Fruit fly (Drosophila melanogaster) S2 (cell line): ENCODE results near the gene Poxm.

ENCODE experiments used
- CG8478 ChIP-seq: fragments of >200 bp; optimal IDR thresholded peaks from 2 replicates; lab custom pipeline; 2018
- CTCF ChIP-seq, 2 experiments: fragments of >200 bp; optimal IDR thresholded peaks; 2 replicates each; lab custom pipeline; 2018

The Poxm gene

DNA sequence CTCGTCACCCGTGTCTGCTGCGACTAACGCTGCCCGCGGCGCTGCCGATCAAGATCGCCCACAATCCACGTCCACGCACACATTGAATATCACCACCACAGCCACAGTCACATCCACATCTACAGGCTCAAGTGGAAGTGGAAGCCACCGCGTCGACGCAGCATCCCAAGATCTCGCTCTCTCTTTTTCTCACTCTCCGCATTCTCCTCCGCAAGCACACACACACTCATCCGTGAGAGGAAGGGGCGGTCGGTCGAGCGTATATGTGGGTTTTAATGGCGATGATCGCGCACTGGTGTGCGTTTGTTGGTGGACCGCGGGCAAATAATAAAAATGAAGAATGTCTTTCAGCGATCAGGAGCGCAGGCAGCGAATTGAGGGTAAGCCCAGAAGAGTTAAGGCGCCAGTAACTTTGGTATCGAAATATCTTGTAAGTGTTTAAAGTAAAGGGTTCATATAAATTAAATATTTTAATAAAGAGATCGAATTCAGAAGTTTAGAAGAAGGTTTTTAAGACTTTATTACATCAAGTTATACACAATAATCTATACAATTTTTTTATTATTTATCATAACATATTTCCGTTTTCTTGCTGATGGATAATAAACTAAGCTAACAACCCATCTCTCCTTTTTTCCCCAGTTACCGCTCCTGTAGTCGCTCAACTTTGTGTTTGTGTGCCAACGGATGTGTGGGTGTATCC, at the start of gene Poxm:
Poxm (minus strand) TSS at position 25 of the 703 bp plus-strand sequence.
- no peak for TF ChIP-seq CTCF (optimal IDR thresholded peaks at IDR 0.05; lab: Kevin White, UChicago)
- TF ChIP-seq CG8478 (lab: Kevin White, UChicago) = no peak

DNA sequence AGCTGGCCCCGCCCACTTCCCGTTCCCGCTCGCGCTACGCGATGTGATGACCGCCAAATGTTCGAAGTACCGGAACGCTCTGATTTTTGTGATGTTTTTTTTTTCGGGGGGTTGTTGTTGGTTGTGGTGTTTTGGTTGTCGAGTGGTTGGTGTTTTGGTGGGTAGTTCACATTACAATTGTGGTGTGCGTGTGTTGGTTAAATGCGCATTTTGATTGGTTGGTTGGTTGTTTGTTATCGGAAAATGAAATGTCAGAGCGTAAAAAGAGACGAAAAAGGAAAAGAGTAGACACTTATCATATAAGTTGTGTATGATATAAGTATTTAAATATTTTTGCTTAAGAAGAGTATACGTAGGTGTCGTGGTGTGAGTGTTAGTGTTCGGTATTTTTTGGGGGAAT, 35.0 kb upstream of the Poxm start:
- TF ChIP-seq CTCF (optimal IDR thresholded peaks at IDR 0.05; lab: Kevin White, UChicago) (no peak), CG8478 (lab: Kevin White, UChicago) (no peak)

dm6 chr3R:8362259-8362876, 28.8 kb upstream of the Poxm start, which contains the start of the genes Veneno and CG7963:
TSS of gene Veneno (minus strand) at chr3R:8362554.
TSS of gene CG7963 (plus strand) at chr3R:8362826.
- TF ChIP-seq CG8478 (lab: Kevin White, UChicago) (no peak), CTCF (optimal IDR thresholded peaks at IDR 0.05; lab: Kevin White, UChicago) (no peak)

- TF ChIP-seq CG8478 (lab: Kevin White, UChicago) (no peak), CTCF (optimal IDR thresholded peaks at IDR 0.05; lab: Kevin White, UChicago) (no peak)
Observed at dm6 chr3R:8358004-8358403, 24.4 kb upstream of the Poxm start.

DNA sequence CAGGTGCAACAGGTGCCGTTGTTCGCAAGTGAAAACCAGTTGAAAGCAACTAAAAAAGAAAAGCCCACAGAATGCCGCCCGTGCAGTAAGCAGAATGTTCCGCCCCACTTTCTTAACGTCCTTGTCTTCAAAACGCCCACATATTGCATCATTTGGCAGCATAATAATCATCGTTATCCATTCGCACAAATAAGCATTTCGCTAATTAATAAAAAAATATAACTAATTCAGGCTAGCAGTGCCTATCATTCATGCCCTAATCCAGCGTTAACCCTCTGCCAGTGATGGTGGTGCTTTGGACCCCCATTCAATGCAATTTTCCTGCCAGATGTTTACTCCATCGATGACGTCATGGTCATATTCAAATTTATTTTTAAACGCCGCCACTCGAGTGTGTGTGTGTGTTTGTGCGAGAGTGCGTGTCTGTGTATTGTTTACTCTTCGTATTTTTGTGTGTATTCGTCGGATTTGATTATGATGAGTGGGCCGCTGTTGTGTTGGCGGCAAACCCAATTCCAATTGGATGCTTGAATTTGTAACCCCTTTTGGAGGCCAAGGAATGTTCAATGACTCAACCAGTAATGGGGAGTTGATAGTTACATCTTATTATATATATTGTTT, 23.9 kb upstream of the Poxm start:
- TF ChIP-seq CTCF (optimal IDR thresholded peaks at IDR 0.05; lab: Kevin White, UChicago) = no peak
- TF ChIP-seq CG8478 (lab: Kevin White, UChicago) = no peak

- TF ChIP-seq CG8478 (lab: Kevin White, UChicago) = no peak
- peak in 1 of 2 experiments; percentile 25 for TF ChIP-seq CTCF (optimal IDR thresholded peaks at IDR 0.05; lab: Kevin White, UChicago)
Observed at dm6 chr3R:8356626-8357290, 23.2 kb upstream of the Poxm start, which contains the start of gene stck. TSS of gene stck (plus strand) at chr3R:8356978.

DNA sequence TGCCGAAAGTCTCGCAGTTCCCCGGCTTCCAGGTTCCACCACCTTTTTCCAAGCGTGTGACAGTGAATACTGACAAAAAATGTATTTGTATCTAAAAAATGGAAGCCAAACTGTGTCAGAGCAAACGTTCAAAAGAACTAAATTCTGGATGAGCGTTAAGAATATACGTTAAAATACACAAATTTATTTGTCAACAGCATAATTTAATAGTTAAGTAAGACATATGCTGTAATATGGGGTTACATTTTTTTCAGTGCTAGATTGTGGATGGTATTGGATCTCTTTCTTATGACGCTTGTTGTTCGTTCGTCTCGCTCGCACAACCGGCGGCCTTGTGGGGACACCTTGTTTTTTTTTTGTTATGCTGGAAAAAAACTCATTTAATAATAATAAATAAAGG, 22.0 kb upstream of the Poxm start:
- no peak for TF ChIP-seq CG8478 (lab: Kevin White, UChicago)
- no peak for TF ChIP-seq CTCF (optimal IDR thresholded peaks at IDR 0.05; lab: Kevin White, UChicago)

dm6 chr3R:8354969-8355368, 21.4 kb upstream of the Poxm start:
- no peak for TF ChIP-seq CTCF (optimal IDR thresholded peaks at IDR 0.05; lab: Kevin White, UChicago)
- no peak for TF ChIP-seq CG8478 (lab: Kevin White, UChicago)

DNA sequence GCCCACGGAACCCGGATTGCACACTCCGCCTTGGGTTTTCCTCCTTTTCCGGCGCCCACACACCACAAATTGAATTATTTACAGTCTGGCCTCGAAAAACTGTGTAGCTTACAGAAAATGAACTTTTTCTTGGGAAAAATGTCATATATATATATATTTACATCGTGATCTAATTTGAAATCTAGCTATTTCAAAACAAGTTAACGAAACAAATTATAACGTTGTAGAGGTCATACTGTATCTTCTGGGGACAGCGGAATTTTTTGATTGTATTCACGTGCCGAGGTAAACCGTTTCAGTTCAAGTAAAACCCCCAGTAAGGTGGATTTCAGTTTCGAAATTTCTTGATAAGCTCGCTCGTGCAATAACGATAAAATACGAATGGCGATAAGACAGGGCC, 20.9 kb upstream of the Poxm start:
- TF ChIP-seq CTCF (optimal IDR thresholded peaks at IDR 0.05; lab: Kevin White, UChicago) = no peak
- TF ChIP-seq CG8478 (lab: Kevin White, UChicago) = no peak

DNA sequence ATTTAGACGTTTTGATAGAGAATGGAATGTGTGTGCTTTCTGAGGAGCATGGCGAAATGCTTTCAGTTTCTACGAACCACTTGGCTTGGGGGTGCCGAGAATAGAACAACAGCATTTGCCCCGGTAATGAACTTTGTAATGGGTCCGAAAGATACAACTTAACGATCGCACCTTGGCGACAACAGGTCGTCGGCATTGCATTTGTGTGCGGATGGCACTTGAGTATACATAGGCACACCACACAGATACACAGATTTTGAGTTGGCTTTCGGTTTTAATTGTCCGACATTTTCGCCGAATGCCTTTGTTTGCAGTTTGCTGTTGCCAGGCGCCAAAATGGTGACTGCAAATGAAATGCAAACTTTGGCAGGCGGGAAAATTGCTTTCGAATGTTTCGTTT, 20.4 kb upstream of the Poxm start:
- TF ChIP-seq CTCF (optimal IDR thresholded peaks at IDR 0.05; lab: Kevin White, UChicago) (no peak), CG8478 (lab: Kevin White, UChicago) (no peak)

- no peak for TF ChIP-seq CG8478 (lab: Kevin White, UChicago)
- no peak for TF ChIP-seq CTCF (optimal IDR thresholded peaks at IDR 0.05; lab: Kevin White, UChicago)
Observed at dm6 chr3R:8352961-8353728, 19.6 kb upstream of the Poxm start.

DNA sequence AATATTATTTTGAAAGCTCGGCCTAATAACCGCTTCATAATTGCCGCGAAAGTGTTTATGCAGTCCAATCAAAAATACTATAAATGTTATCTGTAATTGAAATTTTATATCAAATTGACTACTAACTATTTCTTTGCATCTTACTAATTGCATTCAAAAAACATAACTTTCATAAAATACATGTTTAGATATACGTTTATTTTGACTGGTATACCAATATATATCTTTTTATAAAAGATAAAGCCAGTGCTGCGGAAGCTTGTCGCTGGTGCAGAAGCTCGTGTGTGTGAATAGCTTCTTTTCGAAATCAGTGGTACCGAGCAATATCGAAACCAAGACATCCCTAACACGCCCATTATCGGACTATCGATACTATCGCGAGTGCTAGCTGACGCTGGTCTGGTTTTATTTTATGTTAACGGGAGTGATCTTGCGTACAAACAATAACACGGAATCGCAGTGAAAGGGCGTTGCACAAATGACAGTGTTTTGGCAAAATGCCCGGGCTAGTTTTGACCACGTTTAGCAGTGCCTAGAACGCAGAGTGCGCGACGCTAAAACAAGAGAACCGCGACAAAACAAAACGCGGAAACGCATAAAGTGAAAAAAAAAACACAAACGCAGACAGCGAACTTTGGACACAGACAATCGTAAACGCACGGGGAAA, 16.0 kb upstream of the Poxm start, which contains the start of gene Atg13:
Atg13 (plus strand) TSS at position 367 of the 667 bp plus-strand sequence.
- TF ChIP-seq CG8478 (lab: Kevin White, UChicago) (no peak), CTCF (optimal IDR thresholded peaks at IDR 0.05; lab: Kevin White, UChicago) (no peak)

DNA sequence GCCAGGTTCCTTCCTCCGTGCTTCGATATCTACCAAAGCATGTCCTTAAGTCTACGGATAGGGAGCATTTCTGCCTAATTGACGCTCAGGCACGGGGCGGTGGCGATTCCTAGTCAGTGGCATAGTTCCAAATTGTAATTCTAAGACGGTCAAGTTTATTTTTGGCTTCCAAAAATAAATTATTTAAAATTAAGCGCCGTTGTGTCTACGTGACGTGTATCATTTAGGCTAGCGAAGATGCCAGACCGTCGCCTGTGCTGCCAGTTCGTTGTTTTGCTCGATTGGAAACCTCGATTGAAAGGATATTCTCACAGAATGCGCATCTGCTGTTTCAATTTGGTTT, 15.5 kb upstream of the Poxm start:
- no peak for TF ChIP-seq CTCF (optimal IDR thresholded peaks at IDR 0.05; lab: Kevin White, UChicago)
- TF ChIP-seq CG8478 (lab: Kevin White, UChicago) = no peak
